Worm (Caenorhabditis elegans): ENCODE results near the gene Y43F4B.10.

Y43F4B.10 gene

DNA sequence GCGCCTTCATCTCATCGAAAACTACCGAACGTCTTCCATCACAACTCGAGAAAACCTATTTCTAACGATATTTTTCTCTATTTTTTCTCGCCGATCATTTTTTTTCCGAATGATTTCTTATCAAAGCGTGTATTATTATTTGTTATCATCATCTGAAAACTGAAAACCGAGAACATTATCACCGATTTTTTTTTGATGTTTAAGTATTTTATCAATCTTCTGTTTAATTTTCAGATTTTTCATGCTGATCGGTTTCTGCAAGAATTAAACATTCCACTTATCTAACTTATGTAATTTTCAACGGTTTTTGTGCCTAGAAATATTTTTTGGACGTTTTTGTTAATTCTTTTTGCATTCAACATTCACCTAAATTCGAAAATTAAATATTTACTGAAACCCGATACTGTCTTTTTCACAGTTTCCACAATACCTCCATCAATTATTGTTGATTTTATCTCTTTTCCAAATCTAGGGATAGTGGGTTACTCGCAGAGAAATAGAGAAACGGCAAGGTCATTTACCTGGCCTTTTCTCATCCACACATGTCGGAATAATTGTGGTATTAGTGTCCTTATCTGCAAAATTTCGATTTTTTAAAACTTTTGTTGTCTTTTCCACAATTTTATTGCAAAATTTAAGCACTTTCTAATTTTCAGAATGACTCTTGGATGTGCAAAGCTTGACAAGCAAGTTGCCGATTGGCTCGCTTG is 15.0 kb upstream of the Y43F4B.10 start, which contains the start of gene pgm-2 (continued):
- TF ChIP-seq gei-17 (GFP tag; optimal IDR thresholded peaks at IDR 0.05), result no peak
- peak; percentile 37 for TF ChIP-seq tlf-1 (GFP tag; optimal IDR thresholded peaks at IDR 0.05)
- no peak for TF ChIP-seq D2030.7 (GFP tag; IDR thresholded peaks at IDR 0.05)
- TF ChIP-seq C06A6.2 (GFP tag; conservative IDR thresholded peaks at IDR 0.05), result no peak
- no peak for TF ChIP-seq ztf-26 (tag; optimal IDR thresholded peaks at IDR 0.05)
- no peak for TF ChIP-seq athp-1 (tag; optimal IDR thresholded peaks at IDR 0.05)
- no peak for TF ChIP-seq ceh-40 (GFP tag; IDR thresholded peaks at IDR 0.05)
- no peak for TF ChIP-seq dpl-1 (GFP tag; optimal IDR thresholded peaks at IDR 0.05)

DNA sequence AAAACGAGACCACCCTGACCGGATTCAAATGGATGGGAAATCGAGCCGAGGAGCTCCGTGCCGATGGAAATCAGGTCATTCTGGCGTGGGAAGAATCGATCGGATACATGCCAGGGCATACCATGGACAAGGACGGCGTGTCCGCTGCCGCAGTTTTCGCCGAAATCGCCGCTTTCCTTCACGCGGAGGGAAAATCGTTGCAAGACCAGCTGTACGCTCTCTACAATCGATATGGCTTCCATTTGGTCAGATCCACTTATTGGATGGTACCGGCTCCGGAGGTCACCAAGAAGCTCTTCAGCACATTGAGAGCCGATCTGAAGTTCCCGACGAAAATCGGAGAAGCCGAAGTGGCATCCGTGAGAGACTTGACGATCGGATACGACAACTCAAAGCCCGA is 11.9 kb upstream of the Y43F4B.10 start:
- TF ChIP-seq lsl-1 (GFP tag; optimal IDR thresholded peaks at IDR 0.05), result no peak
- TF ChIP-seq lin-26 (GFP tag; IDR thresholded peaks at IDR 0.05), result no peak
- peak; percentile 69 for TF ChIP-seq zfh-2 (GFP tag; conservative IDR thresholded peaks at IDR 0.05)
- no peak for TF ChIP-seq F22D6.2 (tag; optimal IDR thresholded peaks at IDR 0.05)
- TF ChIP-seq Y53G8AR.9 (GFP tag; conservative IDR thresholded peaks at IDR 0.05), result no peak
- no peak for TF ChIP-seq nhr-120 (GFP tag; IDR thresholded peaks at IDR 0.05)
- no peak for TF ChIP-seq hmg-20 (GFP tag; IDR thresholded peaks at IDR 0.05)

DNA sequence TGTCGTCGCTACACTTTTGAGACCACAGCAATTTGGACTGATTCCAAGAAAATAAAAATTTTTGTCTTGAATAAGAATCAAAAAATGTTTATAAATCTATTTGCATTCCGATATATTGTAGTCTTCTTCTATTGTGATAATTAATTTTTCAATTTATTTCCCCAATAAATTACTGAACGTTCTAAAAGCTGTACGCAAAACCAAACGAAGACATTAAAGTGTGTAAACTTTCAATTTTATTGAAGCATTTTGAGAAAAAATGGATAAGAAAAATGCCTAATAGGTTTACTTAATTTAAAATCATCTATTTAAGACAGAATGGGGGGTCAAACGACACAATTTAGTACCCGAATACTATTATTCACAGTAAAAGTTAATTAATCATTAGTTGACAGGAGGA is 11.3 kb upstream of the Y43F4B.10 start:
- no peak for TF ChIP-seq cebp-1 (GFP tag; IDR thresholded peaks at IDR 0.05)
- peak; percentile 6 for TF ChIP-seq cebp-1 (tag; optimal IDR thresholded peaks at IDR 0.05)
- no peak for TF ChIP-seq B0035.1 (tag; optimal IDR thresholded peaks at IDR 0.05)
- no peak for TF ChIP-seq dpff-1 (tag; optimal IDR thresholded peaks at IDR 0.05)
- no peak for TF ChIP-seq madf-3 (GFP tag; IDR thresholded peaks at IDR 0.05)
- TF ChIP-seq F22D6.2 (tag; optimal IDR thresholded peaks at IDR 0.05), result no peak
- no peak for TF ChIP-seq mel-28 (tag; optimal IDR thresholded peaks at IDR 0.05; ENCODE audit: borderline replicate concordance)
- TF ChIP-seq bed-2 (GFP tag; IDR thresholded peaks at IDR 0.05), result no peak
- TF ChIP-seq attf-3 (GFP tag; conservative IDR thresholded peaks at IDR 0.05), result no peak
- no peak for TF ChIP-seq mxl-1 (tag; optimal IDR thresholded peaks at IDR 0.05)
- TF ChIP-seq sea-2 (GFP tag; IDR thresholded peaks at IDR 0.05), result no peak
- no peak for TF ChIP-seq rec-8 (tag; optimal IDR thresholded peaks at IDR 0.05)
- TF ChIP-seq rpc-1 (optimal IDR thresholded peaks at IDR 0.05), result no peak
- TF ChIP-seq rpc-1 (tag; optimal IDR thresholded peaks at IDR 0.05), result no peak
- no peak for TF ChIP-seq let-607 (tag; optimal IDR thresholded peaks at IDR 0.05)
- no peak for TF ChIP-seq ceh-100 (GFP tag; IDR thresholded peaks at IDR 0.05)
- TF ChIP-seq cebp-2 (GFP tag; IDR thresholded peaks at IDR 0.05), result no peak
- TF ChIP-seq sptf-2 (GFP tag; optimal IDR thresholded peaks at IDR 0.05), result no peak
- TF ChIP-seq hsf-1 (GFP tag; IDR thresholded peaks at IDR 0.05), result peak; percentile 13; the same call in 1 of the 2 replicates
- no peak for TF ChIP-seq fkh-3 (tag; optimal IDR thresholded peaks at IDR 0.05)
- TF ChIP-seq snpc-1.3 (tag; optimal IDR thresholded peaks at IDR 0.05; ENCODE audit: insufficient read depth), result peak; percentile 48
- no peak for TF ChIP-seq C06A6.2 (GFP tag; conservative IDR thresholded peaks at IDR 0.05)
- no peak for TF ChIP-seq unc-130 (GFP tag; optimal IDR thresholded peaks at IDR 0.05)
- no peak for TF ChIP-seq K11D2.4 (GFP tag; IDR thresholded peaks at IDR 0.05)
- no peak for TF ChIP-seq zim-3 (tag; optimal IDR thresholded peaks at IDR 0.05)
- no peak for TF ChIP-seq pha-4 (tag; optimal IDR thresholded peaks at IDR 0.05)
- peak; percentile 49 for TF ChIP-seq tlf-1 (GFP tag; optimal IDR thresholded peaks at IDR 0.05)
- no peak for TF ChIP-seq nhr-120 (GFP tag; IDR thresholded peaks at IDR 0.05)
- TF ChIP-seq lag-1 (GFP tag; IDR thresholded peaks at IDR 0.05), result no peak
- no peak for TF ChIP-seq ceh-79 (tag; optimal IDR thresholded peaks at IDR 0.05)
- peak; percentile 7 for TF ChIP-seq efl-1 (GFP tag; optimal IDR thresholded peaks at IDR 0.05)
- no peak for TF ChIP-seq F10E7.11 (tag; optimal IDR thresholded peaks at IDR 0.05)
- no peak for TF ChIP-seq B0261.1 (tag; optimal IDR thresholded peaks at IDR 0.05)
- TF ChIP-seq ceh-40 (GFP tag; IDR thresholded peaks at IDR 0.05), result no peak
- peak; percentile 10 for TF ChIP-seq lin-54 (GFP tag; optimal IDR thresholded peaks at IDR 0.05)
- TF ChIP-seq B0336.3 (GFP tag; IDR thresholded peaks at IDR 0.05), result no peak
